Worm (Caenorhabditis elegans) whole organism, mixed stage, embryonic: Measurements from ENCODE around the gene best-13.

Experiments
- blmp-1 ChIP-seq: fragments of 150-350 bp; optimal IDR thresholded peaks from 2 replicates; lab custom pipeline; 2014; ENCODE audit warnings: missing biosample characterization, missing genetic modification characterization
- flh-1 ChIP-seq: fragments of 200-800 bp; sonication (Bioruptor generic); optimal IDR thresholded peaks from 2 replicates; lab custom pipeline; 2018; ENCODE audit warnings: mild to moderate bottlenecking, missing genetic modification characterization, moderate library complexity, missing compliant biosample characterization
- lin-13 ChIP-seq: fragments of 150-350 bp; optimal IDR thresholded peaks from 2 replicates; lab custom pipeline; 2014; ENCODE audit warnings: missing biosample characterization, missing genetic modification characterization
- mep-1 ChIP-seq: fragments of 150-350 bp; optimal IDR thresholded peaks from 2 replicates; lab custom pipeline; 2017; ENCODE audit warnings: missing biosample characterization, missing genetic modification reagents, missing genetic modification characterization, inconsistent platforms
- nhr-76 ChIP-seq: sonication (generic microtip); optimal IDR thresholded peaks from 2 replicates; lab custom pipeline; 2017; ENCODE audit warnings: missing biosample characterization, missing genetic modification characterization
- pha-4 ChIP-seq: fragments of 150-350 bp; optimal IDR thresholded peaks from 2 replicates; lab custom pipeline; 2018; ENCODE audit warnings: missing biosample characterization, missing genetic modification reagents, missing genetic modification characterization
- sptf-1 ChIP-seq: sonication (generic microtip); optimal IDR thresholded peaks from 2 replicates; lab custom pipeline; 2017; ENCODE audit warnings: mild to moderate bottlenecking, missing genetic modification characterization, moderate library complexity, missing compliant biosample characterization
- unc-39 ChIP-seq: fragments of 150-350 bp; optimal IDR thresholded peaks from 2 replicates; lab custom pipeline; 2014; ENCODE audit warnings: missing biosample characterization, missing genetic modification characterization
- unc-62 ChIP-seq: fragments of 150-350 bp; optimal IDR thresholded peaks from 2 replicates; lab custom pipeline; 2014; ENCODE audit warnings: missing biosample characterization, missing genetic modification reagents, missing genetic modification characterization
- ztf-11 ChIP-seq: fragments of 150-350 bp; optimal IDR thresholded peaks from 2 replicates; lab custom pipeline; 2014; ENCODE audit warnings: missing biosample characterization, missing genetic modification characterization

ce11 chrIV:9861921-9862320, 41.8 kb upstream of the best-13 start, which contains the start of gene K07F5.14:
- TF ChIP-seq unc-62 (GFP tag; lab: Kevin White, UChicago), result no peak
- TF ChIP-seq flh-1, result no peak
- TF ChIP-seq ztf-11 (tag; lab: Kevin White, UChicago), result no peak
- TF ChIP-seq lin-13 (tag; lab: Kevin White, UChicago), result no peak
- no peak for TF ChIP-seq pha-4 (tag; lab: Kevin White, UChicago)
- no peak for TF ChIP-seq unc-39 (tag; lab: Kevin White, UChicago)
- TF ChIP-seq mep-1 (tag; lab: Kevin White, UChicago), result no peak
- no peak for TF ChIP-seq blmp-1
- no peak for TF ChIP-seq nhr-76 (tag; lab: Kevin White, UChicago)
- TF ChIP-seq sptf-1 (tag; lab: Kevin White, UChicago), result no peak
